Fruit fly (Drosophila melanogaster) S2 (cell line): Measurements from ENCODE around the gene CG42269.

Source experiments
- CG8478 ChIP-seq: fragments of >200 bp; optimal IDR thresholded peaks from 2 replicates; lab custom pipeline; 2018
- CTCF ChIP-seq, 2 experiments: fragments of >200 bp; optimal IDR thresholded peaks; 2 replicates each; lab custom pipeline; 2018

Gene CG42269

DNA sequence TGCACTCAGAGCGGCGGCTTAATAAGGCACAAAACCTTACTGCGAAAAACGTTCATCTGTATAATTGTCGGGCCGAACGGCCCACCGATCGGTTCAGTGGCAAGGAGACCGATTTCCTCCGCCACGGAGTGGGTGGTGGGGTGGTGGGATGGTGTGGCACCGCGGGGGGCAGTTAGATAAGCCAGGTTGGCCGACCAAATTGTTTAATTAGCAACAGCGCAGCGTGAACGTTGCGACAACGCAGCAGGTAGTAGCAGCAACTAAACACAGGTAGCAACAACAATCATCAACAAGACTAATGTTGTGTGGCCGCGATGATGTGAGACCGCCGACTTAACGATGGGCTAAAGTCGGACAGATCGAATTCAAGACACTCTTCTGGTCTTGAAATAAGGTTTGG, 2.1 kb downstream of the CG42269 start:
- TF ChIP-seq CTCF (optimal IDR thresholded peaks at IDR 0.05; lab: Kevin White, UChicago), result no peak
- no peak for TF ChIP-seq CG8478 (lab: Kevin White, UChicago)

DNA sequence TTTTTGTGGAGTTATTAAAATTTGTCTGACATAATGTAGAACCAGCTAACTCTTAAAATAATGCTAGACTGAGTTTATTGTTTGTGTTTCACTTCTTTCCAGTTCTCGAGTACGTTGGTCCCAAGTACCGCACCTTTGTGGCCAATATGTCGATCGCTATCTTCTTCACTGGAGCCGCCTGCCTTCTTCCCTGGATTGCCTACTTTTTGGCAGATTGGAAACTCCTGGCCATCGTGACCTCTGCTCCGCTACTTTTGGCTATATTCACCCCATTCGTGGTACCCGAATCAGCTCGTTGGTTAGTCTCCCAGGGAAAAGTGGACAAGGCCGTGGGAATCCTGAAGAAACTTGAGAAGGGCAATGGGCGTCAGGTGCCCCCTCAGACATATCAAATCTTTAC, 4.0 kb downstream of the CG42269 start:
- TF ChIP-seq CG8478 (lab: Kevin White, UChicago) (no peak), CTCF (optimal IDR thresholded peaks at IDR 0.05; lab: Kevin White, UChicago) (no peak)

DNA sequence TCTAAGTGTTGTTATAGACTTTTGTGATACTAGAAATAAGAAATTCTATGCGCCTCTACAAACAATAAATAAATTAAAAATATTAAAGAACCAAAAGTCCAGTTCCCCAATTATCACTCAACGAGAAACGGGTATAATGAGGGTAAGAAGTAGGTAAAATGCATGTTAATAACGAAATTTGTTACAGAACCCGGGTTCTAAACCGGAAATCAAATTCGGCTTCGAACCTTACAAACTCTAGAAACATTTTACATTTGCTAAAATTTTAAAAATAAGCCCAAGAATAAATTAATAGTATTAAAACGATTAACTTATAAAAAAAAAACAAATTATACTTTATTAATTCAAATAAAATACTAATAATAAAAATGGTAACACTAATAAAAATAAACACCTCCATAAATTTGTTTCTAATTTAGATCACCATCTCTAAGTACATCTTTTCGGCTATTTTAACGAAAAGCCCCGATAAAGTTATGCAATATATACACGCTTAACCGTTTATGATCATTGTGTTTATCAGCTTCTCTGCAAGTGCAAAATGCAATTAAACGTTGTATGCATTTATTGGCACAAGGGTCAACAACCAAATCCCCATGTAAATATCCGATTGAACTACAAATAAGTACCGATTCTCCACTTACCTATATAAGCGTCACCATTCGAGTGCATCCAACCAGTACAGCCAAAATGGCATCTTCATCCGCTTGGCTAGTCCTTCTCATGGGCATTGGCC, 5.5 kb downstream of the CG42269 start, which contains the start of gene CG6602:
Gene CG6602, plus strand, starts transcription at position 686 of the 736 bp plus-strand sequence.
- TF ChIP-seq CG8478 (lab: Kevin White, UChicago), result no peak
- TF ChIP-seq CTCF (optimal IDR thresholded peaks at IDR 0.05; lab: Kevin White, UChicago), result peak in 1 of 2 experiments; percentile 54

DNA sequence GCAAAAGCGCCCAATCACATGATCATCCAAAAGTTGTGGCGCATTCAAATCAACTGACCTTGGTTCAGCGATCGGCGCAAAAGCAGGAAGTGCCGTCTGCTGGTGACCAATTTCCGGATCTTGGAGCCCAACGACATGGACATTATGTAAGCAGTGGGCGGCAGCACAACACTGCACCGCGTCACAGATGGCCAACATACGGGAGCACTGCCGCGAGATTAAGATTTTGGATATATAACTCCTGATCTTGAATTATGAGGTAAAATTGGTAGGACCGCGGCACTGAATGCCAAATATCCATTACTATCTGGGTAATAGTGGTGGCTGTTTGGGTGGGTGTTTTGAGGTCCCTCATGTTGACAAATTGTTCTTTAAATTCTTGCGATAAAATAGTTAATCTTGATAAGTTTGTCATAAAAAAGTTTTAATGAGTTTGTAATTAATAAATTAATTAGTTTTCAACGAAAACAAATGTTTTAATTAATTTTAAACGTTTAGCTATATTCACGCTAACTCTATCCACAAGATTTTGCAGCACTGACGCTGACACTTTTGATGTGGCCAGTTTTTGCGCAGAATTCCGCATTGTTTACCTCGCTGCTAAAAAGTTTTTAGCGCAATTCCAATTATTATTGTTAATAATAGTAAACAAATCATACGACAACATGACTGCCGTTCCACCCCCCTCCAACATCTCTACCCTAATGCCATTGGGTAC, 9.0 kb downstream of the CG42269 start, which contains the start of the genes CG13295 and CG6610:
Gene CG13295, minus strand, starts transcription at position 271 of the 718 bp plus-strand sequence.
Gene CG6610, plus strand, starts transcription at position 562 of the 718 bp plus-strand sequence.
- TF ChIP-seq CTCF (optimal IDR thresholded peaks at IDR 0.05; lab: Kevin White, UChicago) (no peak), CG8478 (lab: Kevin White, UChicago) (no peak)

DNA sequence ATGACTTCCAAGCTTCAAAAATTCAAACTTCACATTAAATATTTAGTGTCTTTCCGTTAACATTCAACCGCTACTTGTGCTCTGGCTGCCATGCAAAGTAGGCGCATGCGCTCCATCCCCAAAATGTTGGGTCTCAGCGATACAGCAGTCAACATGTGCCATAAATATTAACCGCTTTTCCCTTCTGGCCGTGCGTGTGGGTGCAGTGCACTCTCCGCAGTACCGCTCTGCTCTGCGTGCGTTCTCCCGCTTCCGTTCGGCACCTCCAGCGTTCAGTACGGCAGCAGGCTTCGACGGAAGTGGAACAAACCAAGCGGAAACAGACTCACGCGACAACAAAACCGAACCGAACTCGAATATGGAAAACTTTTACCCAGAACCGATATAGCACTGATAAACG, 10.3 kb downstream of the CG42269 start, which contains the start of gene ssp6:
Gene ssp6, plus strand, starts transcription at position 294 of the 400 bp plus-strand sequence.
- TF ChIP-seq CTCF (optimal IDR thresholded peaks at IDR 0.05; lab: Kevin White, UChicago), result no peak
- TF ChIP-seq CG8478 (lab: Kevin White, UChicago), result no peak

dm6 chr3L:6082561-6082960, 16.5 kb downstream of the CG42269 start, which contains the start of gene CG13293:
Gene CG13293 (plus strand): TSS chr3L:6082883.
- TF ChIP-seq CG8478 (lab: Kevin White, UChicago) (no peak), CTCF (optimal IDR thresholded peaks at IDR 0.05; lab: Kevin White, UChicago) (peak; percentile 92 to 97)

- no peak for TF ChIP-seq CTCF (optimal IDR thresholded peaks at IDR 0.05; lab: Kevin White, UChicago)
- TF ChIP-seq CG8478 (lab: Kevin White, UChicago), result no peak
Observed at dm6 chr3L:6084446-6084845, 18.4 kb downstream of the CG42269 start.

DNA sequence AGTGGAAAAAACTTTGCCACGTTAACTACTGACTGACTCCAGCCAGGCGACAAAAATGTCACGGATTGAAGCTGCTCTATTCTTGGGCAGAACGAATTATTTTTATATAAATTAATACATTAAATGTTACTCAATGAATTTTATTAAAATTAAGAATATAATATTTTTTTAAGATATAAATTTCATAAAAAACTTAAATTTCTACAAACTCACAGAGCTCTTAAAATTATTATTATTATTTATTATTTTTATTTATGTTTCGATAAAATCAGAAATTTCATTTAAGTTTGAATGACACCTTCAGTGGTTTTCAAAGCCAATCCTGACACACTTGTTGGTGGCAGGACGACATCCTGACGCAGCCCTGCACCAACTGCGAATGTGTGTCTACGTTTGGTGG, 19.1 kb downstream of the CG42269 start:
- TF ChIP-seq CTCF (optimal IDR thresholded peaks at IDR 0.05; lab: Kevin White, UChicago) (no peak), CG8478 (lab: Kevin White, UChicago) (no peak)

dm6 chr3L:6085988-6086387, 19.9 kb downstream of the CG42269 start:
- no peak for TF ChIP-seq CG8478 (lab: Kevin White, UChicago)
- no peak for TF ChIP-seq CTCF (optimal IDR thresholded peaks at IDR 0.05; lab: Kevin White, UChicago)

DNA sequence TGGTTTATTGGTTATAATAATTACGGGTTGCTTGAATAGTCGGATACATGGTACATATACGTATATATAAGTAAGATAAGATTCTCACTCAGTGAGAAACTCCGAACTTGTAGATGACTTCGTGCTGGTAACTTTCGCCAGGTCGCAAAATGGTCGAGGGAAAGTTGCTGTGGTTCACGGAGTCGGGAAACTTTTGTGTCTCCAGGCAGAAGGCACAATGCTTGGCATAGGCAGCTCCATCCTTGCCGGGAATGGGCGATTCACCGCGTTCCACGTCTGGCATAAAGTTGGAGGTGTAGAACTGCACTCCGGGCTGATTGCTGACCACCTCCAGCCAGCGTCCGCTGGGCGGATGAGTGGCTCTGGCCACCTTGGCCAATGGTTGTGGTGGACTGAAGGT, 27.1 kb downstream of the CG42269 start, which contains the start of gene CG10469:
Gene CG10469, minus strand, starts transcription at position 101 of the 400 bp plus-strand sequence.
- no peak for TF ChIP-seq CTCF (optimal IDR thresholded peaks at IDR 0.05; lab: Kevin White, UChicago)
- TF ChIP-seq CG8478 (lab: Kevin White, UChicago), result no peak

DNA sequence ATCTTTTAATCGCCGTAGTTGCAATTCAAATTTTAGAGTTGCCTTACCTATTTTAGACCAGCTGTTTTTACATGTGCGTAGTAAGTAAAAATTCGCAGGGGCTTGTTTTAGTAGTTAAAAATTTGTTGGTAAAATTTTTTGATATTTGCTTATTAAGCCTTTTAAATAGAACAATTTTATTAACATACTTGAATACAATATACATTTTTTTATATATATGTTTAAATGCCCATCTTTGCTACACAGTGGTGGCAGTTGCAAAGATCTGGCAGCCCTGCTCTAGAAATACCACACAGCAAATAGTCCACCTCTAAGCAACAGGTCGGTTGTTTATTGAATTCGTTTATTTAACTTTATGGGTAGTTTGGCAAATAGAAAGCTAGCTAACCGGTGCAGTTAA, 28.6 kb downstream of the CG42269 start, which contains the start of the genes CG10467 and loj:
Gene CG10467, minus strand, starts transcription at position 51 of the 400 bp plus-strand sequence.
Gene loj, plus strand, starts transcription at position 291 of the 400 bp plus-strand sequence.
- TF ChIP-seq CG8478 (lab: Kevin White, UChicago), result no peak
- TF ChIP-seq CTCF (optimal IDR thresholded peaks at IDR 0.05; lab: Kevin White, UChicago), result no peak

DNA sequence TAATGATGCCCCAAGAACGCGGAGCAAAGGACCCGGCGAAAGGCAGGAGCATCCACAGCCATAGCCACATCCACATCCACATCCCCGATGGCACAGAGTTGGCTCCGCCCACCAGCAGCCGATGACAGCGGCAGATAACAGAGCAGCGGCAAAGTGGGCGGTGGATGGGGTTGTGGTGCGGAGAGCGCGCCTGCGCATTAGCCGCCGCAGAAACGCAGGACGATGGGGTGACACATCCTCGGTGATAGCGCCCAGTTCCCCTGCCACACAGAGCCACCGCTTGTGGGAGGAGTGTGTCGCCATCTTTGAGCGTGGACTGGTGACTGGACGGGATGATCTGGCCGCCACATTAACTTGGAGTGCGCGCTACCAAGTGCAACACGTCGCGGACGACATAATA, 31.2 kb downstream of the CG42269 start, which contains the start of gene Ets65A:
Gene Ets65A, plus strand, starts transcription at position 348 of the 400 bp plus-strand sequence.
- TF ChIP-seq CG8478 (lab: Kevin White, UChicago), result no peak
- no peak for TF ChIP-seq CTCF (optimal IDR thresholded peaks at IDR 0.05; lab: Kevin White, UChicago)

DNA sequence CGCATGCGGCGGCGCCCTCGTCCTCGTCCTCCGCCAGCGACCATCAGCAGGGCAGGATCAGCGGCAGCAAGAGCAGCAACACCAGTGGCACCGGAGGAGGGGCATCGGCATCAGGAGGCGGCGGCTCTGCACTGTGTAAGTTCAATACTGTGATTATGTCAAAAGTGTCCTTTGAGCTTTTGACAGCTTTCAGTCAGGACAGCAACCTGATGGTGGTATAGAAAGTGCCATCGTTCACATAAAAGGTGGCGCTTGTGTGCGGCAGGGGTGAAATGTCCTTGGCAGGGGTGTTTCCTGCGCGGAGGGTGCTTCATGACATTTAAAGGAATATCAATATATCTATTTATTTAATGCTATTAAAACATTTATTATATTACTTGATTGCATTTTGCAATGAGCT, 37.6 kb downstream of the CG42269 start:
- TF ChIP-seq CTCF (optimal IDR thresholded peaks at IDR 0.05; lab: Kevin White, UChicago) (peak; percentile 89 to 95), CG8478 (lab: Kevin White, UChicago) (no peak)

DNA sequence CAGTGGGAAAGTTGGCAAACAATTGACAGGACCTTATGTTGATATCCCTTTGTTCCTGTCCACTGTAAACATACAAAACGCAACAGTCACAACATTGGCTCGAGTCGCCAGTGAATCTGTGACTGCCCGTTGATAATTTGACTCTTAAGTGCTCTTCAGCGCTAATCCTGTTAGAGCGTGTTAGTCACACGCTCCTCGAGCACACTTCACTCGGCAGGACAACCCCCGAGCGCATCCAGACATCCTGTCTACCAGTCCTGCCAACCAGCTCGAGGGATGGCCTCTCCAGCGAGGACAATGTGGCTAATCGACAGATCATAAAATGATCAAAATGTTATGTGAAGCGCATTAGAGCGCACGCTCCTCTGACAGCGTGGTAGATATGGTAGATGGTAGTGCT, 38.5 kb downstream of the CG42269 start:
- TF ChIP-seq CTCF (optimal IDR thresholded peaks at IDR 0.05; lab: Kevin White, UChicago), result no peak
- TF ChIP-seq CG8478 (lab: Kevin White, UChicago), result no peak
